Worm (Caenorhabditis elegans): Measurements from ENCODE around the gene C25G6.1.

- TF ChIP-seq aly-2 (tag; optimal IDR thresholded peaks at IDR 0.05) (no peak), daf-12 (tag; optimal IDR thresholded peaks at IDR 0.05) (no peak), skn-1 (tag; optimal IDR thresholded peaks at IDR 0.05) (no peak), elt-3 (tag; optimal IDR thresholded peaks at IDR 0.05) (no peak), ZK546.5 (tag; optimal IDR thresholded peaks at IDR 0.05) (no peak), zag-1 (tag; optimal IDR thresholded peaks at IDR 0.05) (no peak), lin-39 (tag; optimal IDR thresholded peaks at IDR 0.05) (no peak), snpc-4 (tag; optimal IDR thresholded peaks at IDR 0.05) (no peak), elt-1 (tag; optimal IDR thresholded peaks at IDR 0.05) (no peak), nhr-77 (tag; optimal IDR thresholded peaks at IDR 0.05) (no peak)
Measured at ce11 chrX:1222391-1222790, 48.3 kb upstream of the C25G6.1 start.

Measured in whole organism, L3 larva.